Fruit fly (Drosophila melanogaster) whole organism, wandering third instar larva: ENCODE measurements around the gene Tdrd3.

ENCODE experiments used
- Abd-B ChIP-seq: fragments of >200 bp; optimal IDR thresholded peaks from 2 replicates; lab custom pipeline; 2017; ENCODE audit warnings: missing biosample characterization, missing genetic modification characterization
- CG32264 ChIP-seq: fragments of 200-800 bp; sonication (Bioruptor generic); optimal IDR thresholded peaks from 2 replicates; lab custom pipeline; 2016; ENCODE audit warnings: missing biosample characterization, missing genetic modification characterization
- CG9705 ChIP-seq: fragments of 200-800 bp; sonication (Bioruptor generic); optimal IDR thresholded peaks from 2 replicates; lab custom pipeline; 2018; ENCODE audit warnings: missing biosample characterization, mild to moderate bottlenecking, missing genetic modification characterization
- CrebA ChIP-seq: fragments of 200-800 bp; sonication (Bioruptor generic); optimal IDR thresholded peaks from 2 replicates; lab custom pipeline; 2016; ENCODE audit warnings: missing biosample characterization, mild to moderate bottlenecking, missing genetic modification characterization, borderline replicate concordance
- Dfd ChIP-seq: fragments of >200 bp; optimal IDR thresholded peaks from 2 replicates; lab custom pipeline; 2017; ENCODE audit warnings: missing biosample characterization, missing genetic modification characterization
- Dif ChIP-seq: fragments of 200-275, 200-300 bp; sonication (Bioruptor generic); optimal IDR thresholded peaks from 2 replicates; lab custom pipeline; 2018; ENCODE audit warnings: missing biosample characterization, missing genetic modification characterization; ENCODE audit not compliant: partially characterized antibody
- GATAd ChIP-seq: sonication (Bioruptor generic); optimal IDR thresholded peaks from 2 replicates; lab custom pipeline; 2016; ENCODE audit warnings: missing biosample characterization, missing genetic modification characterization
- HLH106 ChIP-seq: fragments of 200-800 bp; optimal IDR thresholded peaks from 3 replicates; lab custom pipeline; 2019; ENCODE audit warnings: missing biosample characterization, mild to moderate bottlenecking, missing genetic modification characterization, moderate library complexity
- Hnf4 ChIP-seq: fragments of 200-800 bp; sonication (Bioruptor generic); optimal IDR thresholded peaks from 2 replicates; lab custom pipeline; 2016; ENCODE audit warnings: missing biosample characterization, mild to moderate bottlenecking, missing genetic modification characterization
- Hr78 ChIP-seq: fragments of >200 bp; optimal IDR thresholded peaks from 2 replicates; lab custom pipeline; 2017; ENCODE audit warnings: missing biosample characterization, missing genetic modification characterization
- Hr83 ChIP-seq: fragments of 200-300 bp; sonication (Bioruptor generic); optimal IDR thresholded peaks from 2 replicates; lab custom pipeline; 2016; ENCODE audit warnings: missing biosample characterization, mild to moderate bottlenecking, missing genetic modification characterization, moderate library complexity; ENCODE audit not compliant: poor library complexity, severe bottlenecking
- Jra ChIP-seq: sonication (Bioruptor generic); optimal IDR thresholded peaks from 2 replicates; lab custom pipeline; 2016; ENCODE audit warnings: missing biosample characterization, missing genetic modification characterization
- Mio ChIP-seq: sonication (Bioruptor generic); optimal IDR thresholded peaks from 2 replicates; lab custom pipeline; 2016; ENCODE audit warnings: missing biosample characterization, missing genetic modification characterization
- Myc ChIP-seq: fragments of >200 bp; optimal IDR thresholded peaks from 2 replicates; lab custom pipeline; 2017
- N ChIP-seq: fragments of >200 bp; optimal IDR thresholded peaks from 2 replicates; lab custom pipeline; 2018; ENCODE audit warnings: missing biosample characterization, missing external identifiers, missing genetic modification characterization
- OdsH ChIP-seq: fragments of 200-800 bp; sonication (Bioruptor generic); optimal IDR thresholded peaks from 2 replicates; lab custom pipeline; 2016; ENCODE audit warnings: missing biosample characterization, mild to moderate bottlenecking, missing genetic modification characterization
- Rel ChIP-seq, 2 experiments: fragments of 200-800 bp; sonication (Bioruptor generic) in 1 of 2; optimal IDR thresholded peaks; 2 replicates in 1 of 2; 3 replicates in 1 of 2; lab custom pipeline; 2016 to 2019; ENCODE audit warnings: mild to moderate bottlenecking in 2 of 2, missing biosample characterization in 2 of 2, missing genetic modification characterization in 2 of 2, moderate library complexity in 1 of 2
- Sp1 ChIP-seq: fragments of 200-800 bp; sonication (Bioruptor generic); optimal IDR thresholded peaks from 3 replicates; lab custom pipeline; 2019; ENCODE audit warnings: missing biosample characterization, mild to moderate bottlenecking, missing genetic modification characterization, moderate library complexity
- Vsx2 ChIP-seq: fragments of 200-300, 225-300 bp; sonication (Bioruptor generic); optimal IDR thresholded peaks from 2 replicates; lab custom pipeline; 2018; ENCODE audit warnings: missing biosample characterization, missing genetic modification characterization; ENCODE audit not compliant: partially characterized antibody
- br ChIP-seq: fragments of 200-800 bp; sonication (Bioruptor generic); optimal IDR thresholded peaks from 2 replicates; lab custom pipeline; 2016; ENCODE audit warnings: missing biosample characterization, missing genetic modification characterization
- brk ChIP-seq: fragments of 200-800 bp; sonication (Bioruptor generic); optimal IDR thresholded peaks from 2 replicates; lab custom pipeline; 2016; ENCODE audit warnings: missing biosample characterization, mild to moderate bottlenecking, missing genetic modification characterization
- dl ChIP-seq, 2 experiments: fragments of 175-275, 200-275 bp in 1 of 2; fragments of 200-275 bp in 1 of 2; sonication (Bioruptor generic); optimal IDR thresholded peaks; lab custom pipeline; 2018; ENCODE audit warnings: mild to moderate bottlenecking in 2 of 2, missing biosample characterization in 2 of 2, missing genetic modification characterization in 2 of 2, moderate library complexity in 2 of 2; ENCODE audit not compliant: partially characterized antibody in 2 of 2, insufficient read depth in 1 of 2
- dmrt93B ChIP-seq: fragments of 200-800 bp; sonication (Bioruptor generic); optimal IDR thresholded peaks from 2 replicates; lab custom pipeline; 2018; ENCODE audit warnings: missing biosample characterization, mild to moderate bottlenecking, missing genetic modification characterization
- dsf ChIP-seq: sonication (Bioruptor generic); optimal IDR thresholded peaks from 2 replicates; lab custom pipeline; 2016; ENCODE audit warnings: missing biosample characterization, missing genetic modification characterization, borderline replicate concordance
- ey ChIP-seq: fragments of 200-800 bp; sonication (Bioruptor generic); optimal IDR thresholded peaks from 2 replicates; lab custom pipeline; 2016; ENCODE audit warnings: missing biosample characterization, missing genetic modification characterization
- foxo ChIP-seq, 2 experiments: fragments of 200-800 bp; sonication (Bioruptor generic); optimal IDR thresholded peaks; 2 replicates in 1 of 2; 3 replicates in 1 of 2; lab custom pipeline; 2016 to 2017; ENCODE audit warnings: missing biosample characterization in 2 of 2, missing genetic modification characterization in 2 of 2
- fru ChIP-seq: fragments of 200-800 bp; sonication (Bioruptor generic); optimal IDR thresholded peaks from 3 replicates; lab custom pipeline; 2016; ENCODE audit warnings: missing biosample characterization, mild to moderate bottlenecking, missing genetic modification characterization
- h ChIP-seq: fragments of 200-800 bp; sonication (Bioruptor generic); optimal IDR thresholded peaks from 3 replicates; lab custom pipeline; 2016; ENCODE audit warnings: missing biosample characterization, mild to moderate bottlenecking, missing genetic modification characterization
- jim ChIP-seq: fragments of 175-275, 200-325 bp; sonication (Bioruptor generic); optimal IDR thresholded peaks from 2 replicates; lab custom pipeline; 2016; ENCODE audit warnings: missing biosample characterization, mild to moderate bottlenecking, missing genetic modification characterization
- lola ChIP-seq: fragments of >200 bp; optimal IDR thresholded peaks from 2 replicates; lab custom pipeline; 2017; ENCODE audit warnings: missing biosample characterization, missing genetic modification characterization
- pan ChIP-seq: fragments of >200 bp; optimal IDR thresholded peaks from 2 replicates; lab custom pipeline; 2017
- psq ChIP-seq: fragments of 200-800 bp; sonication (Bioruptor generic); optimal IDR thresholded peaks from 3 replicates; lab custom pipeline; 2017; ENCODE audit warnings: missing biosample characterization, mild to moderate bottlenecking, missing genetic modification characterization, moderate library complexity
- rgr ChIP-seq: fragments of 200-800 bp; sonication (Bioruptor generic); optimal IDR thresholded peaks from 3 replicates; lab custom pipeline; 2016; ENCODE audit warnings: missing biosample characterization, mild to moderate bottlenecking, missing genetic modification characterization
- sage ChIP-seq: fragments of 200-800 bp; sonication (Bioruptor generic); optimal IDR thresholded peaks from 2 replicates; lab custom pipeline; 2016; ENCODE audit warnings: missing biosample characterization, mild to moderate bottlenecking, missing genetic modification characterization
- sv ChIP-seq: fragments of 200-800 bp; sonication (Bioruptor generic); optimal IDR thresholded peaks from 3 replicates; lab custom pipeline; 2016; ENCODE audit warnings: missing biosample characterization, missing genetic modification characterization
- tai ChIP-seq: sonication (Bioruptor generic); optimal IDR thresholded peaks from 2 replicates; lab custom pipeline; 2016; ENCODE audit warnings: missing biosample characterization, missing genetic modification characterization
- usp ChIP-seq: fragments of >200 bp; optimal IDR thresholded peaks from 2 replicates; lab custom pipeline; 2017; ENCODE audit warnings: missing biosample characterization, missing genetic modification characterization
- woc ChIP-seq: sonication (Bioruptor generic); optimal IDR thresholded peaks from 2 replicates; lab custom pipeline; 2016; ENCODE audit warnings: missing biosample characterization, mild to moderate bottlenecking, missing genetic modification characterization

The Tdrd3 gene

dm6 chr3L:14785492-14785916, 1.1 kb upstream of the Tdrd3 start:
- TF ChIP-seq usp (GFP tag; lab: Kevin White, UChicago): no peak
- peak in 1 of 2 experiments; percentile 60 for TF ChIP-seq foxo (GFP tag; optimal IDR thresholded peaks at IDR 0.05; lab: Kevin White, UChicago)
- no peak for TF ChIP-seq N (GFP tag; lab: Kevin White, UChicago)
- TF ChIP-seq dl (GFP tag; optimal IDR thresholded peaks at IDR 0.05; lab: Kevin White, UChicago; ENCODE audit: insufficient read depth in 1 of 2, partially characterized antibody in 2 of 2): peak; percentile 19 to 66
- no peak for TF ChIP-seq Hr78 (GFP tag; lab: Kevin White, UChicago)
- TF ChIP-seq lola: peak; percentile 66
- TF ChIP-seq jim (GFP tag; lab: Kevin White, UChicago): no peak
- TF ChIP-seq tai: no peak
- TF ChIP-seq CG32264 (GFP tag; lab: Kevin White, UChicago): no peak
- TF ChIP-seq pan (lab: Kevin White, UChicago): no peak
- TF ChIP-seq GATAd (GFP tag; lab: Kevin White, UChicago): no peak
- TF ChIP-seq Myc (lab: Kevin White, UChicago): no peak
- peak; percentile 70 for TF ChIP-seq ey (GFP tag; lab: Kevin White, UChicago)
- peak; percentile 65 for TF ChIP-seq OdsH (GFP tag; lab: Kevin White, UChicago)
- TF ChIP-seq woc (GFP tag; lab: Kevin White, UChicago): peak; percentile 38
- no peak for TF ChIP-seq brk (GFP tag; lab: Kevin White, UChicago)
- no peak for TF ChIP-seq CrebA (GFP tag; lab: Kevin White, UChicago)
- TF ChIP-seq dmrt93B (GFP tag; lab: Kevin White, UChicago): peak; percentile 23
- no peak for TF ChIP-seq CG9705 (GFP tag; lab: Kevin White, UChicago)
- TF ChIP-seq h (GFP tag; lab: Kevin White, UChicago): peak; percentile 74
- TF ChIP-seq HLH106: peak; percentile 64
- no peak for TF ChIP-seq Jra (GFP tag; lab: Kevin White, UChicago)
- TF ChIP-seq Rel (GFP tag; optimal IDR thresholded peaks at IDR 0.05; lab: Kevin White, UChicago): no peak
- peak; percentile 83 for TF ChIP-seq Rel (tag; optimal IDR thresholded peaks at IDR 0.05; lab: Kevin White, UChicago)
- no peak for TF ChIP-seq dsf (GFP tag; lab: Kevin White, UChicago)
- no peak for TF ChIP-seq Sp1
- no peak for TF ChIP-seq sv (GFP tag; lab: Kevin White, UChicago)
- TF ChIP-seq Hr83: peak; percentile 59
- no peak for TF ChIP-seq Mio (GFP tag; lab: Kevin White, UChicago)
- TF ChIP-seq br (GFP tag; lab: Kevin White, UChicago): peak; percentile 62
- TF ChIP-seq fru (GFP tag; lab: Kevin White, UChicago): peak; percentile 41
- TF ChIP-seq Dfd (GFP tag; lab: Kevin White, UChicago): no peak
- TF ChIP-seq Hnf4 (GFP tag; lab: Kevin White, UChicago): peak; percentile 57
- TF ChIP-seq rgr: peak; percentile 63
- TF ChIP-seq sage (GFP tag; lab: Kevin White, UChicago): no peak
- no peak for TF ChIP-seq psq (GFP tag; lab: Kevin White, UChicago)
- no peak for TF ChIP-seq Abd-B
- TF ChIP-seq Vsx2 (GFP tag; lab: Kevin White, UChicago): no peak
- TF ChIP-seq Dif (GFP tag; lab: Kevin White, UChicago): peak; percentile 12

dm6 chr3L:14789676-14790075, 3.1 kb downstream of the Tdrd3 start, which contains the start of gene Helz:
Gene Helz, plus strand, starts transcription at chr3L:14789935.
- TF ChIP-seq CG9705 (GFP tag; lab: Kevin White, UChicago) (no peak), sage (GFP tag; lab: Kevin White, UChicago) (peak; percentile 62), N (GFP tag; lab: Kevin White, UChicago) (no peak), OdsH (GFP tag; lab: Kevin White, UChicago) (peak; percentile 3), Hnf4 (GFP tag; lab: Kevin White, UChicago) (peak; percentile 59), woc (GFP tag; lab: Kevin White, UChicago) (no peak), dl (GFP tag; optimal IDR thresholded peaks at IDR 0.05; lab: Kevin White, UChicago; ENCODE audit: insufficient read depth in 1 of 2, partially characterized antibody in 2 of 2) (no peak), HLH106 (peak; percentile 6), fru (GFP tag; lab: Kevin White, UChicago) (no peak), jim (GFP tag; lab: Kevin White, UChicago) (no peak), Sp1 (no peak), dmrt93B (GFP tag; lab: Kevin White, UChicago) (no peak), CG32264 (GFP tag; lab: Kevin White, UChicago) (no peak), Vsx2 (GFP tag; lab: Kevin White, UChicago) (no peak), ey (GFP tag; lab: Kevin White, UChicago) (no peak), Rel (GFP tag; optimal IDR thresholded peaks at IDR 0.05; lab: Kevin White, UChicago) (no peak), Rel (tag; optimal IDR thresholded peaks at IDR 0.05; lab: Kevin White, UChicago) (no peak), dsf (GFP tag; lab: Kevin White, UChicago) (no peak), h (GFP tag; lab: Kevin White, UChicago) (peak; percentile 22), rgr (peak; percentile 14), CrebA (GFP tag; lab: Kevin White, UChicago) (no peak), lola (no peak), Dfd (GFP tag; lab: Kevin White, UChicago) (no peak), usp (GFP tag; lab: Kevin White, UChicago) (no peak), Hr83 (peak; percentile 64), GATAd (GFP tag; lab: Kevin White, UChicago) (no peak)
- TF ChIP-seq, all 38 proteins: peak for 7
